Worm (Caenorhabditis elegans): ENCODE measurements around the gene str-39.

The str-39 gene

DNA sequence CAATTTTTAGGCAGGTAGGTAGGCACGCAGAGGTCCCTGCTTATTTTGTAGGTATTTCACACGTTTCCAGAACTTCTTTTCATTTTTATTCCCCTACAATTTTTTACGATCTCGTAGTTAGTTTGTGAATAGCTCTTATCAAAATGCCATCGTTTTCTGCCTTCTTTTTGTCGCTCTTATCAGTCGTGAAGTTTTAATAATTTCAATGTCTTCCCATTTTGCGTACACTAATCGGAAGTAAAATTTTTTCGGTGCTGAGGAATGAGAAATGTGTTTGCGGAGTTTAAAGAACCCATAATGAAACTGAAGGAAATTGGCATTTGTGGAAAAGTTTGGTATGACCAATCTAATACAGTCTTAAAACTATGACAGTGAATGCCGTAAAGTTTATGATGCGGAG lies 655 bp upstream of the str-39 start:
- TF ChIP-seq lin-32 (GFP tag; optimal IDR thresholded peaks at IDR 0.05) (no peak), cnd-1 (tag; optimal IDR thresholded peaks at IDR 0.05) (no peak), nhr-76 (tag; optimal IDR thresholded peaks at IDR 0.05) (no peak), ztf-11 (tag; optimal IDR thresholded peaks at IDR 0.05) (no peak), lin-13 (tag; optimal IDR thresholded peaks at IDR 0.05) (no peak), M03D4.4 (tag; optimal IDR thresholded peaks at IDR 0.05) (no peak), snpc-4 (tag; optimal IDR thresholded peaks at IDR 0.05) (no peak), ceh-83 (GFP tag; optimal IDR thresholded peaks at IDR 0.05) (no peak), unc-120 (tag; optimal IDR thresholded peaks at IDR 0.05; ENCODE audit: poor library complexity, severe bottlenecking) (no peak), blmp-1 (tag; optimal IDR thresholded peaks at IDR 0.05) (no peak), pha-4 (tag; optimal IDR thresholded peaks at IDR 0.05) (no peak), tbx-8 (GFP tag; optimal IDR thresholded peaks at IDR 0.05) (no peak), mls-2 (tag; optimal IDR thresholded peaks at IDR 0.05) (no peak), ces-1 (GFP tag; optimal IDR thresholded peaks at IDR 0.05) (no peak), nhr-12 (tag; optimal IDR thresholded peaks at IDR 0.05) (no peak), nhr-237 (tag; optimal IDR thresholded peaks at IDR 0.05) (no peak), lsy-2 (tag; optimal IDR thresholded peaks at IDR 0.05) (no peak)

DNA sequence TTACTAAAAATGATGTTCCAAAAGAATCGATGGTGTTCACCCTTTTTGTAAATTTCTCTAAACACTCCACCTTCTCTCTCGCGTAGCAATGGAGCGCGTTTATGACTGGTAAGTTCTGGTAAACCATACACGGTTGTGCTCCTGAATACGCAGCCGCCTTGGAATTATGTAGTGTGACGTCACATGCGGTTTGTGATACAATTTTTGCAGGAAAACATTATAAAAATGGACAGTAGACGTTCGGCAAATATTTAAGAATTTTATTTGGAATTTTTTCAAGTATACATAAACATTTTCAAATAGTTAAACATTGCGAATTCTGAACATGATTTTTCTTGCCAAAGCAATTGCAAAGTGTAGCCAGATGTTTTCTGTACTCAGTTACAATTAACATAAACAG lies 2.2 kb downstream of the str-39 start, which contains the start of gene F37B4.10:
F37B4.10 (minus strand) TSS at position 101 of the 400 bp plus-strand sequence.
- TF ChIP-seq unc-120 (tag; optimal IDR thresholded peaks at IDR 0.05; ENCODE audit: poor library complexity, severe bottlenecking) (no peak), sptf-1 (tag; optimal IDR thresholded peaks at IDR 0.05) (no peak), nhr-28 (tag; optimal IDR thresholded peaks at IDR 0.05) (no peak), zip-8 (tag; optimal IDR thresholded peaks at IDR 0.05) (peak; percentile 31), mls-2 (tag; optimal IDR thresholded peaks at IDR 0.05) (no peak), unc-39 (tag; optimal IDR thresholded peaks at IDR 0.05) (no peak), ham-2 (GFP tag; optimal IDR thresholded peaks at IDR 0.05) (no peak), ztf-11 (tag; optimal IDR thresholded peaks at IDR 0.05) (no peak), nhr-2 (tag; optimal IDR thresholded peaks at IDR 0.05) (no peak), elt-1 (tag; optimal IDR thresholded peaks at IDR 0.05; ENCODE audit: borderline replicate concordance, insufficient read depth) (no peak), elt-3 (tag; optimal IDR thresholded peaks at IDR 0.05) (no peak), lsy-2 (tag; optimal IDR thresholded peaks at IDR 0.05) (no peak), ceh-83 (GFP tag; optimal IDR thresholded peaks at IDR 0.05) (no peak), sem-2 (GFP tag; optimal IDR thresholded peaks at IDR 0.05) (no peak), mep-1 (tag; optimal IDR thresholded peaks at IDR 0.05) (peak; percentile 8)

DNA sequence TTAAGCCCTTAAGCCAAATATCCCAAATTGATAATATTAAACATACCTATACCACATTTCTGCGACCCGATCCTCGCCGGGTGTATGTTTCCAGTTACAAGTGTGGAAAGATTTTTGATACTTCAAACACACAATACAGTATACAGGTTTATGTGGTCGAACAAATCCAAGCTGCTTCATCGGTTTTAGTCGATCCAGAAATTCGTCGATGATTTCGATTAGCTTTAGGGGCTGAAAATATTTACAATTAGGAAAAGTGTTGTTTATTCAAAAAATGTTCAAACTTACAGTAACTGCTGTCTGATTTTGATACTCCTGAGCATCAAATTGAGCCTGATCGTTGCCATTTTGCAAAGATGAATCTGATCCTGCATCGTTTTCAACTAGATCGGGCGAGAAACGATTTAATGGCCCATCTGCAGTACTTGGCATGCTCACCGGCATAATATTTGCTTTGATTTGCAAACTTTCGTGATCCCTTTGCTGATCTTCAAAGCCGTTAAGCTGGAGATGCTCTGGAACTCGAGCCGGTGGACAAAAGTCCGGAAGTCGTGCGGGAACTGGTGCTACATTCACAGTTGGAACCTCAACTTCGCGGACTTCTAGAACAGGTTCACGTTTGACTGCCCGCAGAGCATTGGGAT lies 3.4 kb downstream of the str-39 start:
- no peak for TF ChIP-seq blmp-1 (tag; optimal IDR thresholded peaks at IDR 0.05)
- TF ChIP-seq hlh-1 (tag; optimal IDR thresholded peaks at IDR 0.05) = no peak
- TF ChIP-seq mls-2 (tag; optimal IDR thresholded peaks at IDR 0.05) = no peak
- TF ChIP-seq snpc-4 (tag; optimal IDR thresholded peaks at IDR 0.05) = no peak
- TF ChIP-seq elt-3 (tag; optimal IDR thresholded peaks at IDR 0.05) = no peak
- TF ChIP-seq unc-62 (GFP tag; optimal IDR thresholded peaks at IDR 0.05) = no peak
- no peak for TF ChIP-seq nhr-12 (tag; optimal IDR thresholded peaks at IDR 0.05)
- no peak for TF ChIP-seq ham-2 (GFP tag; optimal IDR thresholded peaks at IDR 0.05)
- TF ChIP-seq sptf-1 (tag; optimal IDR thresholded peaks at IDR 0.05) = no peak
- no peak for TF ChIP-seq ces-1 (GFP tag; optimal IDR thresholded peaks at IDR 0.05)
- no peak for TF ChIP-seq sem-2 (GFP tag; optimal IDR thresholded peaks at IDR 0.05)
- TF ChIP-seq pha-4 (tag; optimal IDR thresholded peaks at IDR 0.05) = no peak
- TF ChIP-seq ceh-43 (GFP tag; optimal IDR thresholded peaks at IDR 0.05) = no peak
- no peak for TF ChIP-seq nhr-76 (tag; optimal IDR thresholded peaks at IDR 0.05)

DNA sequence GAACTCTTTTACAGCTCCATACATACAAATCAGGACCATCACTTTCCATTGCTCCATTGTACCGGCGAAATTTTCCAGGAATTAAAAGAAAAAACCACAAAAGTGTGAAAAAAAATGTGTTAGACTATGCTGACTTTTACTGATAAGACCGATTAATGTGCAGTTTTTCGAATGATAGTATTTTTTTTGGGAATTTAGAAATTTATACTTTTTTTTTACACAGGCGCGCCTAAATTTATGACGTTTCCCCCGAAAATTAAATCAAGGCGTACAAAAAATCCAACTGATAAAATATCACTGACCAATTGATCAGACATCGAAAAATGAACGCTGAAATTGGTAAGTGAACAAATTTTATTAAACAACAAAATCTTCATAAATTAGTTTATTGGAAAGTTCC lies 4.3 kb downstream of the str-39 start, which contains the start of gene folt-2:
folt-2 (minus strand) TSS at position 179 of the 400 bp plus-strand sequence.
- TF ChIP-seq nhr-12 (tag; optimal IDR thresholded peaks at IDR 0.05) (no peak), ham-2 (GFP tag; optimal IDR thresholded peaks at IDR 0.05) (no peak), ceh-43 (GFP tag; optimal IDR thresholded peaks at IDR 0.05) (no peak), snpc-4 (tag; optimal IDR thresholded peaks at IDR 0.05) (no peak), blmp-1 (tag; optimal IDR thresholded peaks at IDR 0.05) (no peak), ceh-83 (GFP tag; optimal IDR thresholded peaks at IDR 0.05) (no peak), ztf-11 (tag; optimal IDR thresholded peaks at IDR 0.05) (no peak), elt-3 (tag; optimal IDR thresholded peaks at IDR 0.05) (no peak), nhr-28 (tag; optimal IDR thresholded peaks at IDR 0.05) (no peak), sptf-1 (tag; optimal IDR thresholded peaks at IDR 0.05) (no peak), flh-1 (GFP tag; optimal IDR thresholded peaks at IDR 0.05) (no peak), zip-8 (tag; optimal IDR thresholded peaks at IDR 0.05) (no peak)

Data from whole organism, mixed stage, embryonic.